Fruit fly (Drosophila melanogaster) whole organism, prepupa: ENCODE data around the gene axo.
A peak's percentile ranks its signal among the peaks of the same experiment; 100 is the strongest.

Source experiments
- Blimp-1 ChIP-seq: fragments of 200-800 bp; sonication (Bioruptor generic); optimal IDR thresholded peaks from 3 replicates; lab custom pipeline; 2017; ENCODE audit warnings: missing biosample characterization, missing genetic modification characterization, mild to moderate bottlenecking, moderate library complexity, missing genetic modification reagents
- CG10631 ChIP-seq: fragments of 200-800 bp; sonication (Bioruptor generic); optimal IDR thresholded peaks from 2 replicates; lab custom pipeline; 2016; ENCODE audit warnings: missing biosample characterization, missing genetic modification characterization
- CG10669 ChIP-seq: fragments of 200-800 bp; sonication (Bioruptor generic); optimal IDR thresholded peaks from 3 replicates; lab custom pipeline; 2018; ENCODE audit warnings: missing biosample characterization, mild to moderate bottlenecking, missing genetic modification characterization, moderate library complexity
- CG11294 ChIP-seq: fragments of 200-800 bp; sonication (Bioruptor generic); IDR thresholded peaks from 2 replicates; pipeline ENCODE4 v1.3.6; 2022; ENCODE audit warnings: missing biosample characterization, missing genetic modification characterization
- CG11762 ChIP-seq: fragments of 200-800 bp; sonication (Bioruptor generic); optimal IDR thresholded peaks from 3 replicates; lab custom pipeline; 2016; ENCODE audit warnings: missing biosample characterization, missing genetic modification characterization; ENCODE audit not compliant: insufficient read depth
- CG15336 ChIP-seq: fragments of 200-800 bp; sonication (Bioruptor generic); IDR thresholded peaks from 2 replicates; pipeline ENCODE4 v1.3.6; 2022; ENCODE audit warnings: missing biosample characterization, missing genetic modification characterization
- CG1621 ChIP-seq: fragments of 200-800 bp; sonication (Bioruptor generic); optimal IDR thresholded peaks from 3 replicates; lab custom pipeline; 2018; ENCODE audit warnings: missing biosample characterization, mild to moderate bottlenecking, missing genetic modification characterization
- CG3032 ChIP-seq: fragments of 200-800 bp; optimal IDR thresholded peaks from 2 replicates; lab custom pipeline; 2019; ENCODE audit warnings: missing biosample characterization, mild to moderate bottlenecking, missing genetic modification characterization, moderate library complexity
- CG3919 ChIP-seq: fragments of 200-800 bp; sonication (Bioruptor generic); optimal IDR thresholded peaks from 3 replicates; lab custom pipeline; 2016; ENCODE audit warnings: missing biosample characterization, missing genetic modification characterization
- CG6163 ChIP-seq: fragments of 200-800 bp; sonication (Bioruptor generic); IDR thresholded peaks from 3 replicates; pipeline ENCODE4 v1.3.6; 2022; ENCODE audit warnings: missing biosample characterization, missing genetic modification characterization
- CG6276 ChIP-seq: fragments of 200-800 bp; sonication (Bioruptor generic); optimal IDR thresholded peaks from 2 replicates; lab custom pipeline; 2017; ENCODE audit warnings: missing biosample characterization, mild to moderate bottlenecking, missing genetic modification characterization
- CG6792 ChIP-seq: fragments of 200-800 bp; sonication (Bioruptor generic); optimal IDR thresholded peaks from 3 replicates; lab custom pipeline; 2016; ENCODE audit warnings: missing biosample characterization, missing genetic modification characterization
- CG6808 ChIP-seq: fragments of 200-800 bp; sonication (Bioruptor generic); optimal IDR thresholded peaks from 3 replicates; lab custom pipeline; 2017; ENCODE audit warnings: missing biosample characterization, missing genetic modification characterization, mild to moderate bottlenecking, moderate library complexity, missing genetic modification reagents
- CG6854 ChIP-seq: fragments of 200-800 bp; sonication (Bioruptor generic); optimal IDR thresholded peaks from 2 replicates; lab custom pipeline; 2017; ENCODE audit warnings: missing biosample characterization, mild to moderate bottlenecking, missing genetic modification characterization
- CG7368 ChIP-seq: fragments of 200-800 bp; sonication (Bioruptor generic); optimal IDR thresholded peaks from 3 replicates; lab custom pipeline; 2016; ENCODE audit warnings: missing biosample characterization, missing genetic modification characterization
- CG8319 ChIP-seq: fragments of 200-800 bp; sonication (Bioruptor generic); optimal IDR thresholded peaks from 3 replicates; lab custom pipeline; 2016; ENCODE audit warnings: missing biosample characterization, missing genetic modification characterization
- CG9139 ChIP-seq: fragments of 200-800 bp; sonication (Bioruptor generic); optimal IDR thresholded peaks from 3 replicates; lab custom pipeline; 2017; ENCODE audit warnings: missing biosample characterization, mild to moderate bottlenecking, missing genetic modification characterization
- Eip75B ChIP-seq: fragments of 200-800 bp; sonication (Bioruptor generic); optimal IDR thresholded peaks from 3 replicates; lab custom pipeline; 2016; ENCODE audit warnings: missing biosample characterization, missing genetic modification characterization
- Eip78C ChIP-seq: fragments of 200-800 bp; sonication (Bioruptor generic); peaks from one replicate; lab custom pipeline; 2016; ENCODE audit warnings: missing biosample characterization, missing genetic modification characterization
- Eip93F ChIP-seq: fragments of 200-800 bp; sonication (Bioruptor generic); optimal IDR thresholded peaks from 2 replicates; lab custom pipeline; 2016; ENCODE audit warnings: missing biosample characterization, mild to moderate bottlenecking, missing genetic modification characterization
- Ets21C ChIP-seq: fragments of 200-800 bp; sonication (Bioruptor generic); optimal IDR thresholded peaks from 3 replicates; lab custom pipeline; 2016; ENCODE audit warnings: missing biosample characterization, missing genetic modification characterization
- Gug ChIP-seq: fragments of 200-800 bp; sonication (Bioruptor generic); IDR thresholded peaks from 2 replicates; pipeline ENCODE4 v1.3.6; 2022; ENCODE audit warnings: missing biosample characterization, missing genetic modification characterization
- Hr38 ChIP-seq: sonication (Bioruptor generic); optimal IDR thresholded peaks from 2 replicates; lab custom pipeline; 2016; ENCODE audit warnings: missing biosample characterization, missing genetic modification characterization
- Lpt ChIP-seq: fragments of 200-800 bp; sonication (Bioruptor generic); optimal IDR thresholded peaks from 3 replicates; lab custom pipeline; 2016; ENCODE audit warnings: missing biosample characterization, missing genetic modification characterization
- Smox ChIP-seq: fragments of 200-800 bp; sonication (Bioruptor generic); optimal IDR thresholded peaks from 3 replicates; lab custom pipeline; 2016; ENCODE audit warnings: missing biosample characterization, missing genetic modification characterization
- Sox102F ChIP-seq: fragments of 200-800 bp; sonication (Bioruptor generic); optimal IDR thresholded peaks from 2 replicates; lab custom pipeline; 2016; ENCODE audit warnings: missing biosample characterization, mild to moderate bottlenecking, missing genetic modification characterization
- achi ChIP-seq: fragments of 200-800 bp; sonication (Bioruptor generic); optimal IDR thresholded peaks from 3 replicates; lab custom pipeline; 2016; ENCODE audit warnings: missing biosample characterization, missing genetic modification characterization
- acj6 ChIP-seq: fragments of 200-800 bp; sonication (Bioruptor generic); optimal IDR thresholded peaks from 3 replicates; lab custom pipeline; 2016; ENCODE audit warnings: missing biosample characterization, missing genetic modification characterization
- cyc ChIP-seq: fragments of 200-800 bp; sonication (Bioruptor generic); optimal IDR thresholded peaks from 3 replicates; lab custom pipeline; 2016; ENCODE audit warnings: missing biosample characterization, missing genetic modification characterization
- dac ChIP-seq: fragments of 200-800 bp; sonication (Bioruptor generic); optimal IDR thresholded peaks from 2 replicates; lab custom pipeline; 2017; ENCODE audit warnings: missing biosample characterization, mild to moderate bottlenecking, missing genetic modification characterization
- esn ChIP-seq: fragments of 200-800 bp; sonication (Bioruptor generic); optimal IDR thresholded peaks from 2 replicates; lab custom pipeline; 2016; ENCODE audit warnings: missing biosample characterization, mild to moderate bottlenecking, missing genetic modification characterization, moderate library complexity
- lz ChIP-seq: fragments of 200-800 bp; sonication (Bioruptor generic); optimal IDR thresholded peaks from 3 replicates; lab custom pipeline; 2016; ENCODE audit warnings: missing biosample characterization, missing genetic modification characterization
- net ChIP-seq: fragments of 200-800 bp; sonication (Bioruptor generic); optimal IDR thresholded peaks from 3 replicates; lab custom pipeline; 2016; ENCODE audit warnings: missing biosample characterization, missing genetic modification characterization
- pdm3 ChIP-seq: fragments of 200-800 bp; sonication (Bioruptor generic); optimal IDR thresholded peaks from 3 replicates; lab custom pipeline; 2016; ENCODE audit warnings: missing biosample characterization, missing genetic modification characterization
- salr ChIP-seq, 2 experiments: fragments of 200-800 bp; sonication (Bioruptor generic); optimal IDR thresholded peaks; 3 replicates each; lab custom pipeline; 2016 to 2018; ENCODE audit warnings: missing biosample characterization in 2 of 2, missing genetic modification characterization in 2 of 2, mild to moderate bottlenecking in 1 of 2
- svp ChIP-seq: fragments of 200-800 bp; sonication (Bioruptor generic); peaks from one replicate; lab custom pipeline; 2016; ENCODE audit warnings: missing biosample characterization, missing genetic modification characterization
- vri ChIP-seq: fragments of 200-800 bp; sonication (Bioruptor generic); optimal IDR thresholded peaks from 3 replicates; lab custom pipeline; 2016; ENCODE audit warnings: missing biosample characterization, mild to moderate bottlenecking, missing genetic modification characterization

The axo gene

dm6 chr3L:4690698-4691097 is 3.6 kb upstream of the axo start (continued):
- peak; percentile 12 for TF ChIP-seq dac (GFP tag; lab: Kevin White, UChicago)
- peak; percentile 67 for TF ChIP-seq CG6163 (GFP tag; lab: Robert Waterston, UW)
- TF ChIP-seq CG1621 (tag; lab: Kevin White, UChicago), result no peak
- TF ChIP-seq CG7368, result no peak
- TF ChIP-seq Eip93F (GFP tag; lab: Kevin White, UChicago), result no peak
- peak; percentile 37 for TF ChIP-seq achi (GFP tag; lab: Kevin White, UChicago)
- TF ChIP-seq CG11294 (GFP tag; lab: Robert Waterston, UW), result no peak
- TF ChIP-seq CG10631 (GFP tag; lab: Kevin White, UChicago), result peak; percentile 35
- TF ChIP-seq Eip75B (GFP tag; lab: Kevin White, UChicago), result no peak
- TF ChIP-seq cyc (GFP tag; lab: Kevin White, UChicago), result peak; percentile 32
- peak; percentile 41 for TF ChIP-seq CG3919 (GFP tag; lab: Kevin White, UChicago)
- peak; percentile 48 for TF ChIP-seq acj6 (GFP tag; lab: Kevin White, UChicago)
- TF ChIP-seq Gug, result no peak
- no peak for TF ChIP-seq CG6854 (GFP tag; lab: Kevin White, UChicago)
- TF ChIP-seq CG6792, result peak; percentile 5
- peak; percentile 60 for TF ChIP-seq pdm3 (GFP tag; lab: Kevin White, UChicago)
- peak; percentile 61 for TF ChIP-seq CG15336
- TF ChIP-seq Blimp-1, result no peak
- TF ChIP-seq salr (GFP tag; optimal IDR thresholded peaks at IDR 0.05; lab: Kevin White, UChicago), result peak in 1 of 2 experiments; percentile 2
- TF ChIP-seq CG11762, result no peak
- peak; percentile 12 for TF ChIP-seq Ets21C (GFP tag; lab: Kevin White, UChicago)

dm6 chr3L:4689970-4690369 is 2.9 kb upstream of the axo start, which contains the start of gene CG18418:
Gene CG18418, minus strand, starts transcription at chr3L:4690070.
- TF ChIP-seq CG6854 (GFP tag; lab: Kevin White, UChicago) (no peak), dac (GFP tag; lab: Kevin White, UChicago) (no peak), esn (GFP tag; lab: Kevin White, UChicago) (no peak), Hr38 (GFP tag; lab: Kevin White, UChicago) (no peak), CG6276 (GFP tag; lab: Kevin White, UChicago) (no peak), acj6 (GFP tag; lab: Kevin White, UChicago) (no peak), Lpt (GFP tag; lab: Kevin White, UChicago) (no peak), Smox (GFP tag; lab: Kevin White, UChicago) (no peak), CG8319 (no peak)
- TF ChIP-seq, all 60 proteins: peak for 0

dm6 chr3L:4688674-4689073 is 1.6 kb upstream of the axo start, which contains the start of gene CG7514:
Gene CG7514, minus strand, starts transcription at chr3L:4688774.
- TF ChIP-seq Lpt (GFP tag; lab: Kevin White, UChicago) (no peak), net (no peak), CG10669 (no peak), lz (GFP tag; lab: Kevin White, UChicago) (no peak), Sox102F (GFP tag; lab: Kevin White, UChicago) (no peak), Smox (GFP tag; lab: Kevin White, UChicago) (no peak), vri (GFP tag; lab: Kevin White, UChicago) (no peak), Gug (no peak), CG6808 (GFP tag; lab: Kevin White, UChicago) (no peak)

- TF ChIP-seq CG9139 (no peak), Sox102F (GFP tag; lab: Kevin White, UChicago) (no peak), CG6276 (GFP tag; lab: Kevin White, UChicago) (no peak)
These were observed 508 bp downstream of the axo start for dm6 chr3L:4686609-4687008.

dm6 chr3L:4686050-4686449 is 1.1 kb downstream of the axo start:
- TF ChIP-seq CG3032 (tag; lab: Kevin White, UChicago) (no peak), CG11762 (no peak), CG7368 (no peak), svp (GFP tag; lab: Kevin White, UChicago) (peak; percentile 54), Eip78C (GFP tag; lab: Kevin White, UChicago) (peak; percentile 21)
